Worm (Caenorhabditis elegans): Measurements from ENCODE around the gene mrpl-40.

- TF ChIP-seq F13H6.1 (tag; optimal IDR thresholded peaks at IDR 0.05) (peak; percentile 54), mab-5 (tag; optimal IDR thresholded peaks at IDR 0.05) (no peak), R02D3.7 (tag; optimal IDR thresholded peaks at IDR 0.05) (no peak), ztf-11 (tag; optimal IDR thresholded peaks at IDR 0.05) (no peak), ama-1 (optimal IDR thresholded peaks at IDR 0.05) (no peak), unc-62 (GFP tag; optimal IDR thresholded peaks at IDR 0.05) (no peak), ztf-4 (tag; optimal IDR thresholded peaks at IDR 0.05) (no peak), nhr-25 (tag; optimal IDR thresholded peaks at IDR 0.05) (no peak), mdl-1 (tag; optimal IDR thresholded peaks at IDR 0.05) (no peak), elt-3 (tag; optimal IDR thresholded peaks at IDR 0.05) (no peak), ceh-16 (tag; optimal IDR thresholded peaks at IDR 0.05) (no peak), crh-2 (tag; optimal IDR thresholded peaks at IDR 0.05) (no peak), lin-39 (tag; optimal IDR thresholded peaks at IDR 0.05) (no peak), nhr-11 (tag; optimal IDR thresholded peaks at IDR 0.05) (no peak)
Measured at ce11 chrIII:65626-65937, 21.8 kb upstream of the mrpl-40 start.
